Worm (Caenorhabditis elegans) whole organism, L2 larva: ENCODE measurements around the gene kcnl-3.

ENCODE experiments used
- ama-1 ChIP-seq: fragments of 150-350 bp; optimal IDR thresholded peaks from 2 replicates; lab custom pipeline; 2018; ENCODE audit warnings: inconsistent platforms
- ceh-16 ChIP-seq: fragments of 150-350 bp; optimal IDR thresholded peaks from 2 replicates; lab custom pipeline; 2014; ENCODE audit warnings: missing biosample characterization, missing genetic modification characterization
- mdl-1 ChIP-seq, 2 experiments: fragments of 150-350 bp in 1 of 2; sonication (generic microtip) in 1 of 2; optimal IDR thresholded peaks; 2 replicates each; lab custom pipeline; 2017; ENCODE audit warnings: missing biosample characterization in 2 of 2, missing genetic modification characterization in 2 of 2
- nhr-237 ChIP-seq: fragments of 150-350 bp; optimal IDR thresholded peaks from 2 replicates; lab custom pipeline; 2014; ENCODE audit warnings: missing biosample characterization, missing genetic modification characterization
- sma-9 ChIP-seq, 2 experiments: fragments of 150-350 bp in 1 of 2; sonication (generic microtip) in 1 of 2; optimal IDR thresholded peaks; 2 replicates each; lab custom pipeline; 2014 to 2016; ENCODE audit warnings: missing genetic modification characterization in 2 of 2, mild to moderate bottlenecking in 1 of 2, missing biosample characterization in 1 of 2, missing compliant biosample characterization in 1 of 2, missing genetic modification reagents in 1 of 2, moderate library complexity in 1 of 2
- snpc-4 ChIP-seq: fragments of 150-350 bp; optimal IDR thresholded peaks from 2 replicates; lab custom pipeline; 2014; ENCODE audit warnings: missing biosample characterization, missing genetic modification characterization
- ztf-11 ChIP-seq: sonication (generic microtip); optimal IDR thresholded peaks from 2 replicates; lab custom pipeline; 2017; ENCODE audit warnings: missing biosample characterization, missing genetic modification characterization

ce11 chrX:5365437-5365836 lies 21.2 kb upstream of the kcnl-3 start, which contains the start of gene F35C8.5:
- TF ChIP-seq ama-1 = no peak
- no peak for TF ChIP-seq sma-9 (GFP tag; optimal IDR thresholded peaks at IDR 0.05; lab: Kevin White, UChicago)
- TF ChIP-seq sma-9 (tag; optimal IDR thresholded peaks at IDR 0.05; lab: Kevin White, UChicago) = no peak
- no peak for TF ChIP-seq ceh-16
- no peak for TF ChIP-seq nhr-237 (tag; lab: Kevin White, UChicago)
- TF ChIP-seq ztf-11 = no peak
- no peak for TF ChIP-seq snpc-4
- no peak for TF ChIP-seq mdl-1 (tag; optimal IDR thresholded peaks at IDR 0.05; lab: Kevin White, UChicago)
